Fruit fly (Drosophila melanogaster): ENCODE data around the gene PTPMT1.

DNA sequence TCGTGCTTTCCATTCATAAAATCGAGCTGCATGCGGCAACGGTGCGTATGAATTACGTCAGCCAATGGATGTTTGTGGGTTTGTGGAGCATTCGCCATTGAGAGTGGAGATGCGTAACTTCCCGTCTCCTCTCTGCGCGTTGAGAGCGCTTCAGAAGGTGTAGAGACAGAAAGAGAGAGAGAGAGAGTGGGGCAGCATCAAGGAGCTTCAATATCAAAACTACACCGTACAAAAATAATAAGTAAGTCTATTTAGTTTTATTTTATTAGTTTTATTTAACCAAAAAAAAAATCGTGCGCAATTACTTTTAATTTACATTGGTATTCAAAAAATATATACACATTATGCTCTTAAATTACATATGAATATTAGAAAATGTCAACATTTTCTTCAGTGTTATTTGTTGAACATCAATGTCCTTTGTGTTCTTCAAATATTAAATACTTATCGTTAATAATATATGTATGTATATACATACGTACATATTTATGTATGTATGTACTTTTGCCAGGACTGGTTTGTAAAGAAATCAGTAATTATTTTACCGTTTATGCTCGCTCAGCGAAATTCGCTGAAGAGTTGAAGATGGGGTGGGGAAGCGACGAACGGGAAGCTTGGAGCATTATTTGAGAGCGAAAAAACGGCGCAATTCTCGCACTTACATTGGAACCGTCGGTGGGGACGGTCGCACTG is 35.3 kb upstream of the PTPMT1 start, which contains the start of gene CG10365:
- TF ChIP-seq EcR (GFP tag; optimal IDR thresholded peaks at IDR 0.05): no peak
- TF ChIP-seq CG8478 (optimal IDR thresholded peaks at IDR 0.05): no peak
- no peak for TF ChIP-seq pan (optimal IDR thresholded peaks at IDR 0.05)
- TF ChIP-seq psq (optimal IDR thresholded peaks at IDR 0.05): no peak

Measured in whole organism.